Worm (Caenorhabditis elegans): ENCODE results near the gene F36H1.12.

DNA sequence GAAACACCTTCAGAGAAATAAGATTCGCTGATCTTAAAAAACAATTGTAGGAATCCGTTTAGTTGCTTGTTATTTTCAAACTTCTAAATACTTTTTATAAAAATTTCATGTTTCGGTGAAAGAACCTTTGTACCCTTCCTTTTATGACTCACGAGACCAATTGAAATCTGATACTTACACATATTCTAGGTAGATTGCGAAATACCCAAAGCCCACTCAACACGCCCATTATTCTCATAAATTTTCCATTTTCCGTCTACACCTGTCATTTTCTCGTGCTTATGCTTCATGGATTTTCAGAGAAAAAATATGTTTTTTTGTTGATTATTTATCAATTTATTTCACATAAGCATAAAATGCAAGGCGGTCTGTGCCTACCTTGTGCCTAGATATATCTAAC lies 47.1 kb downstream of the F36H1.12 start:
- TF ChIP-seq dao-5 (tag; optimal IDR thresholded peaks at IDR 0.05) (no peak), him-1 (tag; optimal IDR thresholded peaks at IDR 0.05) (no peak)
